Worm (Caenorhabditis elegans) whole organism, mixed stage, embryonic: Measurements from ENCODE around the gene nspg-14.

Experiments
- blmp-1 ChIP-seq: fragments of 150-350 bp; optimal IDR thresholded peaks from 2 replicates; lab custom pipeline; 2014; ENCODE audit warnings: missing biosample characterization, missing genetic modification characterization
- ceh-43 ChIP-seq: fragments of 200-800 bp; sonication (Bioruptor generic); optimal IDR thresholded peaks from 2 replicates; lab custom pipeline; 2018; ENCODE audit warnings: mild to moderate bottlenecking, missing genetic modification characterization, moderate library complexity, missing compliant biosample characterization
- ces-1 ChIP-seq: fragments of 150-350 bp; optimal IDR thresholded peaks from 2 replicates; lab custom pipeline; 2014; ENCODE audit warnings: missing biosample characterization, missing genetic modification reagents, missing genetic modification characterization
- elt-1 ChIP-seq: sonication (generic microtip); optimal IDR thresholded peaks from 2 replicates; lab custom pipeline; 2017; ENCODE audit warnings: missing genetic modification characterization, mild to moderate bottlenecking, missing compliant biosample characterization, antibody characterized with exemption, moderate library complexity, borderline replicate concordance; ENCODE audit not compliant: insufficient read depth
- elt-3 ChIP-seq: fragments of 150-350 bp; optimal IDR thresholded peaks from 2 replicates; lab custom pipeline; 2014; ENCODE audit warnings: missing biosample characterization, missing genetic modification characterization
- lin-13 ChIP-seq: fragments of 150-350 bp; optimal IDR thresholded peaks from 2 replicates; lab custom pipeline; 2014; ENCODE audit warnings: missing biosample characterization, missing genetic modification characterization
- lsy-2 ChIP-seq: fragments of 150-350 bp; optimal IDR thresholded peaks from 2 replicates; lab custom pipeline; 2014; ENCODE audit warnings: missing biosample characterization, missing genetic modification characterization
- mep-1 ChIP-seq: fragments of 150-350 bp; optimal IDR thresholded peaks from 2 replicates; lab custom pipeline; 2017; ENCODE audit warnings: missing biosample characterization, missing genetic modification reagents, missing genetic modification characterization, inconsistent platforms
- nhr-12 ChIP-seq: fragments of 150-350 bp; optimal IDR thresholded peaks from 2 replicates; lab custom pipeline; 2014; ENCODE audit warnings: missing biosample characterization, missing genetic modification characterization
- nhr-76 ChIP-seq: sonication (generic microtip); optimal IDR thresholded peaks from 2 replicates; lab custom pipeline; 2017; ENCODE audit warnings: missing biosample characterization, missing genetic modification characterization
- unc-39 ChIP-seq: fragments of 150-350 bp; optimal IDR thresholded peaks from 2 replicates; lab custom pipeline; 2014; ENCODE audit warnings: missing biosample characterization, missing genetic modification characterization
- unc-62 ChIP-seq: fragments of 150-350 bp; optimal IDR thresholded peaks from 2 replicates; lab custom pipeline; 2014; ENCODE audit warnings: missing biosample characterization, missing genetic modification reagents, missing genetic modification characterization
- ztf-11 ChIP-seq: fragments of 150-350 bp; optimal IDR thresholded peaks from 2 replicates; lab custom pipeline; 2014; ENCODE audit warnings: missing biosample characterization, missing genetic modification characterization

DNA sequence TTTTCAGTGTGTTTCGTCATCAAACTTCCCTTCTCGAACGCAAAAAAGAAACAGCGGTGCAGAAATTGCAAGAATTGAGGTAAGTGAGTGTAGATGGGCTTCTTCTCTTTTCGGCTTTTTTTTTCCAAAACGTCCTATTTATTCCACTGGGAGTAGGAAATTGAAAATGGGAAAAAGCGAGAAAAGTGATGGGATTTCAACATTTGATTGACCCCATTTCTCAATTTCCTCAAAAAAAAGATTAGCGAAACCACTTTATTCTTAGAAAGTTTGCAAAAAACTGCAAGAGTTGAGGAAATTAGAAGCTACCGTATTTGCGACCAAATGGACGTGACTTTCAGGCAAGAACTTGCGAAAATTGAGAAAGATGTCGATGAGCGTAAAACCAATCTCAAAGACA, 50.7 kb downstream of the nspg-14 start, which contains the start of gene ags-3:
- TF ChIP-seq ces-1 (GFP tag; lab: Kevin White, UChicago) = no peak
- no peak for TF ChIP-seq elt-1 (tag; lab: Kevin White, UChicago)
- no peak for TF ChIP-seq nhr-76 (tag; lab: Kevin White, UChicago)
- no peak for TF ChIP-seq lsy-2 (tag; lab: Kevin White, UChicago)
- no peak for TF ChIP-seq ztf-11 (tag; lab: Kevin White, UChicago)
- TF ChIP-seq blmp-1 (tag; lab: Kevin White, UChicago) = no peak
- TF ChIP-seq mep-1 (tag; lab: Kevin White, UChicago) = no peak
- TF ChIP-seq ceh-43 (GFP tag; lab: Kevin White, UChicago) = no peak
- TF ChIP-seq nhr-12 = no peak
- TF ChIP-seq unc-39 = no peak
- no peak for TF ChIP-seq lin-13 (tag; lab: Kevin White, UChicago)
- no peak for TF ChIP-seq unc-62 (GFP tag; lab: Kevin White, UChicago)
- TF ChIP-seq elt-3 (tag; lab: Kevin White, UChicago) = no peak
